Worm (Caenorhabditis elegans): ENCODE results near the gene T28D9.1.

ce11 chrII:6516276-6516675 is 24.1 kb downstream of the T28D9.1 start, which contains the start of gene C56E6.7:
- TF ChIP-seq med-1 (GFP tag; optimal IDR thresholded peaks at IDR 0.05; ENCODE audit: insufficient read depth) (no peak), ztf-23 (GFP tag; IDR thresholded peaks at IDR 0.05) (no peak), ztf-29 (GFP tag; IDR thresholded peaks at IDR 0.05) (no peak), flt-1 (GFP tag; IDR thresholded peaks at IDR 0.05) (no peak), klf-2 (GFP tag; conservative IDR thresholded peaks at IDR 0.05) (no peak), ref-1 (GFP tag; conservative IDR thresholded peaks at IDR 0.05) (no peak), tab-1 (GFP tag; IDR thresholded peaks at IDR 0.05) (no peak), cog-1 (tag; optimal IDR thresholded peaks at IDR 0.05) (no peak), T22C8.4 (GFP tag; IDR thresholded peaks at IDR 0.05) (no peak)
